Fruit fly (Drosophila melanogaster) whole organism, embryonic: Measurements from ENCODE around the gene CG6693.

Experiments
- Awh ChIP-seq: fragments of 200-800 bp; sonication (Bioruptor generic); IDR thresholded peaks from 2 replicates; pipeline ENCODE4, ENCODE4 v1.3.6; 2022; ENCODE audit warnings: missing biosample characterization, missing genetic modification characterization
- Bgb ChIP-seq: fragments of 200-800 bp; sonication (Bioruptor generic); IDR thresholded peaks from 2 replicates; pipeline ENCODE4 v1.3.6; 2022; ENCODE audit warnings: missing biosample characterization, missing genetic modification characterization; ENCODE audit not compliant: partially characterized antibody
- CG13424 ChIP-seq: fragments of 200-800 bp; sonication (Bioruptor generic); optimal IDR thresholded peaks from 2 replicates; lab custom pipeline; 2019; ENCODE audit warnings: missing biosample characterization, mild to moderate bottlenecking, missing genetic modification characterization, moderate library complexity
- CG30020 ChIP-seq: fragments of 200-800 bp; optimal IDR thresholded peaks from 2 replicates; lab custom pipeline; 2019; ENCODE audit warnings: missing biosample characterization, mild to moderate bottlenecking, missing genetic modification characterization, moderate library complexity
- Lpt ChIP-seq: fragments of >200 bp; optimal IDR thresholded peaks from 2 replicates; lab custom pipeline; 2018; ENCODE audit warnings: missing biosample characterization, missing genetic modification characterization
- dati ChIP-seq: fragments of 200-800 bp; sonication (Bioruptor generic); IDR thresholded peaks from 2 replicates; pipeline ENCODE4 v1.3.6; 2022; ENCODE audit warnings: missing biosample characterization, missing genetic modification characterization

DNA sequence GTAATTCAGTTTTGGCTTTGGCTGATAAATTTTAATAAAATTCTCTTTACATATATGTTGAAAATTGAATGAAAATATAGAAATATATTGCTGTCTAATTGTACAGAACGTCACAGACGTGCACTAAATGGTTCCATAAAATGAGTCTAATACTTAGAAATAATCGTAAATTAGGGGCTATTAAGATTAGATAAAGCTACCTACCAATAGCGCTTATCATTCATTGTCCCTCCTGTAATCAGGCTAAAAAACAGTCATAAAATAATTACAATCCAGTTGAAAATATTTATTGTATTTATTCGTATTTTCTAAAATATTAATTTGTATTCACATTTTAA is 48.3 kb downstream of the CG6693 start:
- no peak for TF ChIP-seq CG30020 (tag; lab: Kevin White, UChicago)
- TF ChIP-seq Bgb, result no peak
- no peak for TF ChIP-seq CG13424
- no peak for TF ChIP-seq Lpt (GFP tag; lab: Kevin White, UChicago)
- TF ChIP-seq Awh, result no peak
- TF ChIP-seq dati, result no peak
